Worm (Caenorhabditis elegans): ENCODE data around the gene C24A3.1.

Gene C24A3.1

DNA sequence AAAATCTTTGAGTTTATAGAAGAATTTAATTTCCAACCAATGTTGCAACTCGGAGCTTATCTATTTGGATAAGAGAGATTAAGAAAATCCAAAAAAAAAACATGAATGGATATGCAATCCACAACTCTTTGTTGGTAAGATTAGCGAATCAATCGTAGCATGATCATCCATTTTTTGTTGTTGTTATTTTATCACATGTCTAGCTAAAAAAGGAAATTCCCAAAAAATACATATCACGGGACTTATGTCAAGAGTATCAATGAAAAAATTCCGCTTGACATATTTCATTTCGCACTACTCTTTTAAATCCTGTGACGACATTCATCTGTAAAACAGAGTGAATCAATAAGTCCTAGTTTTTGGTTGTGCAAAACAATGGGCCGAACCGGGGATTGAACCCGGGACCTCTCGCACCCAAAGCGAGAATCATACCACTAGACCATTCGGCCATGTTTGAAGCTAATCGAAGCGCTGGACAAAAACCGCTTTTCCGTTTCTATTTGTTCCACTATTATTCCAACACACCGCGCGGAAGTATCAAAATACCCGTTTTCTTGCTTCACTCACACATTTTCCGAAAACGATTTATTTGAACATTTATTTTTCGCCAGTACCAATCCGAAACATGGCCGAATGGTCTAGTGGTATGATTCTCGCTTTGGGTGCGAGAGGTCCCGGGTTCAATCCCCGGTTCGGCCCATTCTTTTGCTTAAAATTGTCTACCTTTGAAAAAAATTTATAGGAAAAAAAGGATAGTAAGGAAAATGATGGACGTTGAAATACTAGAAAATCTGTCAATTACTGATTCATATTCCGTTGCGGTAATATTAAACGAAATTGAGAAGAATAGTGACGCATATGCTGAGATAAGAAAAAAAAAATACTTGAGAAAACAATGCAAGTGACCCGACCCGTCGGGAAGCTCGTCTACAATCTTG, 29.5 kb upstream of the C24A3.1 start (continued):
- peak; percentile 15 for TF ChIP-seq ceh-19 (GFP tag; optimal IDR thresholded peaks at IDR 0.05)

DNA sequence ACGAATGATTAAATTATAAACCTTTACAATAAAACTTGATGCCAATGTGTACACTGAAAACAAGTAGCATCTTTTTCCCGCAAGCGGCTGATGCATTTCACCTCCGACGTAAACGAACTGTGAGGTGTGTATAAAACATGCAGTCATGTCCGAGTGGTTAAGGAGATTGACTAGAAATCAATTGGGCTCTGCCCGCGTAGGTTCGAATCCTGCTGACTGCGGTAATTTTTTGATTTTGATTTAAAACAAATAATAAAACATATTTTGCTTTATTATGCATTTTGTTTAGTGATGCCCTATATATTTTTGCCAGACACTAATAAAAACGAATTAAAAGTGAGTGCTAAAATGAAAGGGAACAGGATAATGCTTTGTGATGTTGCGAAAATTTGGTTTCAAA, 27.4 kb upstream of the C24A3.1 start:
- TF ChIP-seq elt-2 (tag; optimal IDR thresholded peaks at IDR 0.05) (peak; percentile 45), madf-2 (tag; optimal IDR thresholded peaks at IDR 0.05) (peak; percentile 1), ceh-9 (tag; optimal IDR thresholded peaks at IDR 0.05) (no peak), lim-6 (tag; optimal IDR thresholded peaks at IDR 0.05) (no peak), unc-3 (GFP tag; conservative IDR thresholded peaks at IDR 0.05) (no peak), unc-3 (tag; optimal IDR thresholded peaks at IDR 0.05) (no peak), unc-86 (tag; optimal IDR thresholded peaks at IDR 0.05) (peak; percentile 5), ceh-19 (GFP tag; optimal IDR thresholded peaks at IDR 0.05) (peak; percentile 20), ztf-16 (tag; optimal IDR thresholded peaks at IDR 0.05) (peak; percentile 27), pag-3 (tag; optimal IDR thresholded peaks at IDR 0.05; ENCODE audit: borderline replicate concordance) (no peak), ref-2 (tag; optimal IDR thresholded peaks at IDR 0.05) (no peak), che-1 (tag; optimal IDR thresholded peaks at IDR 0.05) (peak; percentile 37), elt-4 (tag; optimal IDR thresholded peaks at IDR 0.05) (no peak), mec-3 (tag; optimal IDR thresholded peaks at IDR 0.05; ENCODE audit: borderline replicate concordance) (no peak), ceh-18 (tag; optimal IDR thresholded peaks at IDR 0.05) (peak; percentile 21), C08G9.2 (tag; optimal IDR thresholded peaks at IDR 0.05) (peak; percentile 3), zip-5 (tag; optimal IDR thresholded peaks at IDR 0.05) (no peak), hlh-30 (tag; optimal IDR thresholded peaks at IDR 0.05; ENCODE audit: insufficient read depth) (no peak), T23F11.4 (GFP tag; optimal IDR thresholded peaks at IDR 0.05) (peak; percentile 19), pqm-1 (tag; optimal IDR thresholded peaks at IDR 0.05) (no peak), fax-1 (tag; optimal IDR thresholded peaks at IDR 0.05) (peak; percentile 36), tbx-2 (tag; optimal IDR thresholded peaks at IDR 0.05) (peak; percentile 21), pha-2 (tag; optimal IDR thresholded peaks at IDR 0.05) (no peak), dve-1 (tag; optimal IDR thresholded peaks at IDR 0.05) (peak; percentile 22), C38D4.7 (GFP tag; optimal IDR thresholded peaks at IDR 0.05) (peak; percentile 60), npax-4 (tag; optimal IDR thresholded peaks at IDR 0.05) (peak; percentile 31), unc-42 (tag; optimal IDR thresholded peaks at IDR 0.05) (peak; percentile 12), sox-2 (GFP tag; IDR thresholded peaks at IDR 0.05) (no peak), K09A11.1 (tag; optimal IDR thresholded peaks at IDR 0.05; ENCODE audit: insufficient read depth) (no peak), hlh-15 (tag; optimal IDR thresholded peaks at IDR 0.05) (no peak), sdc-2 (tag; optimal IDR thresholded peaks at IDR 0.05) (peak; percentile 31), fkh-6 (tag; optimal IDR thresholded peaks at IDR 0.05) (no peak), rnt-1 (tag; optimal IDR thresholded peaks at IDR 0.05) (peak; percentile 7), ets-4 (tag; optimal IDR thresholded peaks at IDR 0.05) (no peak), pat-9 (tag; optimal IDR thresholded peaks at IDR 0.05) (no peak), hlh-13 (GFP tag; optimal IDR thresholded peaks at IDR 0.05) (peak; percentile 32), fkh-10 (GFP tag; optimal IDR thresholded peaks at IDR 0.05) (no peak), ceh-34 (tag; optimal IDR thresholded peaks at IDR 0.05) (no peak), ceh-6 (GFP tag; optimal IDR thresholded peaks at IDR 0.05) (peak; percentile 51), pha-4 (tag; optimal IDR thresholded peaks at IDR 0.05) (no peak), dmd-4 (tag; optimal IDR thresholded peaks at IDR 0.05; ENCODE audit: borderline replicate concordance) (no peak), ceh-14 (tag; optimal IDR thresholded peaks at IDR 0.05) (peak; percentile 34), F13H6.1 (tag; optimal IDR thresholded peaks at IDR 0.05) (no peak), ceh-31 (tag; optimal IDR thresholded peaks at IDR 0.05) (peak; percentile 6), nhr-11 (tag; optimal IDR thresholded peaks at IDR 0.05) (no peak), ceh-22 (tag; optimal IDR thresholded peaks at IDR 0.05) (no peak), ceh-2 (tag; optimal IDR thresholded peaks at IDR 0.05) (peak; percentile 27), pros-1 (tag; optimal IDR thresholded peaks at IDR 0.05) (no peak), unc-55 (GFP tag; optimal IDR thresholded peaks at IDR 0.05) (no peak)
